Fruit fly (Drosophila melanogaster): ENCODE measurements around the gene CG14881.

CG14881 gene

DNA sequence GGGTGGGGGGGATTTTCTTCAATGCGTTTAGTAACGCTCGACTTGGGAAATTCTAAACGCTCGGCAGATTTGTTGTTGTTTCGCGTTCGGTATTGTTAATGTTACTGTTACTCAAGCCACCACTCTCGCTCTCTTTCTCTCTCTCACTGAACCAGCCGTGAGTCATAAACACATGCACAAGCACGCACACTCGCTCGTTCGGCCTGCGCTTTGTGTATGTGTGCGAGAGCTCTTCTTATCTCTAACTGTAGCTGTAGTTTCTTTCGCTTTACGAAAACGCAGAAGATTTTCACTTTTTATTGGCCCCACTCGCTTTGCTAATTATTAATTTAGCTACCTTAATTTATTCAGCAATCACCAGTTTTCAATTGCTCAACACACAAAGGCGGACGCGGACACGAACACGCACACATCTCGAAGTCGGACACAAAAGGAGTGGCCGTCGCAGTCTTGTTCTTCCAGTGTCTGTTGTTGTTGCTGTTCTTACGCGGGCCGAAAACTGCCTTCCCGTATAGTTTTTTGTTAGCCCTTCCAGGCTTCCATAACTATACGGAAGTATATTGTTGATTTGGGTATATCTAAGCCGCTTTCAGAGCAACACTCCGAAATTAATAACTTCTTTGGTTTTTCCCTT lies 18.4 kb downstream of the CG14881 start:
- TF ChIP-seq Dif (GFP tag; optimal IDR thresholded peaks at IDR 0.05; ENCODE audit: partially characterized antibody) (peak; percentile 67), CrebA (GFP tag; optimal IDR thresholded peaks at IDR 0.05; ENCODE audit: borderline replicate concordance) (no peak), CG9705 (GFP tag; optimal IDR thresholded peaks at IDR 0.05) (no peak), Rel (GFP tag; optimal IDR thresholded peaks at IDR 0.05) (no peak), Rel (tag; optimal IDR thresholded peaks at IDR 0.05) (peak; percentile 52), Mio (GFP tag; optimal IDR thresholded peaks at IDR 0.05) (no peak), woc (GFP tag; optimal IDR thresholded peaks at IDR 0.05) (no peak), Abd-B (GFP tag; optimal IDR thresholded peaks at IDR 0.05) (no peak), Myc (optimal IDR thresholded peaks at IDR 0.05) (no peak), GATAd (GFP tag; optimal IDR thresholded peaks at IDR 0.05) (no peak), h (GFP tag; optimal IDR thresholded peaks at IDR 0.05) (no peak), tai (GFP tag; optimal IDR thresholded peaks at IDR 0.05) (no peak), sv (GFP tag; optimal IDR thresholded peaks at IDR 0.05) (no peak), Jra (GFP tag; optimal IDR thresholded peaks at IDR 0.05) (peak; percentile 90), Hnf4 (GFP tag; optimal IDR thresholded peaks at IDR 0.05) (no peak), HLH106 (tag; optimal IDR thresholded peaks at IDR 0.05) (no peak), usp (GFP tag; optimal IDR thresholded peaks at IDR 0.05) (no peak), dl (GFP tag; optimal IDR thresholded peaks at IDR 0.05; ENCODE audit: insufficient read depth in 1 of 2, partially characterized antibody in 2 of 2) (peak; percentile 13 to 50), N (GFP tag; optimal IDR thresholded peaks at IDR 0.05) (peak; percentile 36), Vsx2 (GFP tag; optimal IDR thresholded peaks at IDR 0.05; ENCODE audit: partially characterized antibody) (no peak), psq (GFP tag; optimal IDR thresholded peaks at IDR 0.05) (peak; percentile 15), rgr (GFP tag; optimal IDR thresholded peaks at IDR 0.05) (no peak), dsf (GFP tag; optimal IDR thresholded peaks at IDR 0.05; ENCODE audit: borderline replicate concordance) (no peak), Hr78 (GFP tag; optimal IDR thresholded peaks at IDR 0.05) (no peak)

- TF ChIP-seq dsf (GFP tag; optimal IDR thresholded peaks at IDR 0.05; ENCODE audit: borderline replicate concordance) (no peak), Abd-B (GFP tag; optimal IDR thresholded peaks at IDR 0.05) (no peak), Myc (optimal IDR thresholded peaks at IDR 0.05) (no peak), Jra (GFP tag; optimal IDR thresholded peaks at IDR 0.05) (no peak), jim (GFP tag; optimal IDR thresholded peaks at IDR 0.05) (no peak), CG9705 (GFP tag; optimal IDR thresholded peaks at IDR 0.05) (no peak), psq (GFP tag; optimal IDR thresholded peaks at IDR 0.05) (no peak), Rel (GFP tag; optimal IDR thresholded peaks at IDR 0.05) (no peak), Rel (tag; optimal IDR thresholded peaks at IDR 0.05) (peak; percentile 8), rgr (GFP tag; optimal IDR thresholded peaks at IDR 0.05) (no peak), lola (GFP tag; optimal IDR thresholded peaks at IDR 0.05) (no peak), Dfd (GFP tag; optimal IDR thresholded peaks at IDR 0.05) (no peak), Hr83 (GFP tag; optimal IDR thresholded peaks at IDR 0.05; ENCODE audit: poor library complexity, severe bottlenecking) (peak; percentile 58), dl (GFP tag; optimal IDR thresholded peaks at IDR 0.05; ENCODE audit: insufficient read depth in 1 of 2, partially characterized antibody in 2 of 2) (no peak), HLH106 (tag; optimal IDR thresholded peaks at IDR 0.05) (no peak), fru (GFP tag; optimal IDR thresholded peaks at IDR 0.05) (no peak), Vsx2 (GFP tag; optimal IDR thresholded peaks at IDR 0.05; ENCODE audit: partially characterized antibody) (peak; percentile 48), CG32264 (GFP tag; optimal IDR thresholded peaks at IDR 0.05) (no peak), OdsH (GFP tag; optimal IDR thresholded peaks at IDR 0.05) (no peak), foxo (GFP tag; optimal IDR thresholded peaks at IDR 0.05) (no peak), GATAd (GFP tag; optimal IDR thresholded peaks at IDR 0.05) (no peak), Dif (GFP tag; optimal IDR thresholded peaks at IDR 0.05; ENCODE audit: partially characterized antibody) (no peak), N (GFP tag; optimal IDR thresholded peaks at IDR 0.05) (no peak)
Measured at dm6 chr3R:16453597-16453996, 18.9 kb downstream of the CG14881 start, which contains the start of gene Pak3. TSS of gene Pak3 (minus strand) at chr3R:16453821.

- TF ChIP-seq rgr (GFP tag; optimal IDR thresholded peaks at IDR 0.05) (no peak), ey (GFP tag; optimal IDR thresholded peaks at IDR 0.05) (no peak), dsf (GFP tag; optimal IDR thresholded peaks at IDR 0.05; ENCODE audit: borderline replicate concordance) (no peak), Dfd (GFP tag; optimal IDR thresholded peaks at IDR 0.05) (no peak), Hr78 (GFP tag; optimal IDR thresholded peaks at IDR 0.05) (no peak), Jra (GFP tag; optimal IDR thresholded peaks at IDR 0.05) (no peak), br (GFP tag; optimal IDR thresholded peaks at IDR 0.05) (no peak), OdsH (GFP tag; optimal IDR thresholded peaks at IDR 0.05) (no peak)
Measured at dm6 chr3R:16454192-16454591, 19.5 kb downstream of the CG14881 start, which contains the start of gene CG10405. TSS of gene CG10405 (plus strand) at chr3R:16454492.

Data from whole organism, wandering third instar larva.